Worm (Caenorhabditis elegans): ENCODE data around the gene B0035.15.

- TF ChIP-seq C34F6.9 (tag; optimal IDR thresholded peaks at IDR 0.05) (no peak), ceh-82 (tag; optimal IDR thresholded peaks at IDR 0.05) (no peak), egl-27 (tag; optimal IDR thresholded peaks at IDR 0.05) (no peak), blmp-1 (tag; optimal IDR thresholded peaks at IDR 0.05; ENCODE audit: insufficient read depth) (no peak), nhr-23 (tag; optimal IDR thresholded peaks at IDR 0.05) (no peak), mdl-1 (tag; optimal IDR thresholded peaks at IDR 0.05) (no peak), unc-55 (GFP tag; optimal IDR thresholded peaks at IDR 0.05) (no peak), ztf-11 (tag; optimal IDR thresholded peaks at IDR 0.05) (no peak), lin-13 (GFP tag; optimal IDR thresholded peaks at IDR 0.05) (no peak), skn-1 (tag; optimal IDR thresholded peaks at IDR 0.05) (no peak), snpc-4 (tag; optimal IDR thresholded peaks at IDR 0.05) (no peak)
These were observed 18.6 kb upstream of the B0035.15 start for ce11 chrIV:11316640-11317039.

All from whole organism, L2 larva.